1 fruit fly cellular context compared by ENCODE assay signal in the genomic region with DNA sequence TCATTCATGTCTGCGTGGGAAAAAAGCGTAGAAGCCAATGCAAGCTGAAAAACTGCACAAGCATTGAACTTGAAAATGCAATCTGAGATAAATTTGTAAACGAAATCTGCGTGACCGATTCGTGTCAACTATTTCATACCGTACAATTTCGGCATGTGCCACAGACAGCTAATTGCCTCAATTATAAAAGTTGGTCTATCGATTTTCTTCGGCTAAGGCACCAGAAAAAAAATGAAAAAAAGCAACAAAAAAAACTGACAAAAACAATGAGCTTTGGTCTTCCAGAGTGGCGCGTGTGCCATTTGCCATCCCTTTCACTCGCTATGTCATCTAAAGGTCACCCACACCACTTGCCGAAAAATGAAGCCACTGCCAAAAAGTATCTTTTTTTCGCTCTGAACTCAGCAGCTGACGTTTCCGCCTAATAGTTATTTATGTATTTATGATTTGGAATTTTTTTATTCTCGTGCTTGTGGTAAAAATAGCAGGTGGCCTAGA.
A peak's percentile ranks its signal among the peaks of the same experiment; 100 is the strongest.
TF ChIP-seq lines count a peak whose summit lies in the region.

No protein-coding gene starts in this region.

TF ChIP-seq in whole organism, embryonic, 481 proteins besides CTCF, POLR2A, EP300 and RAD21 (continued from another document):
- TF ChIP-seq HHEX (GFP tag; optimal IDR thresholded peaks at IDR 0.05; lab: Kevin White, UChicago) = no peak
- TF ChIP-seq CG32772 (GFP tag; IDR thresholded peaks at IDR 0.05; lab: Robert Waterston, UW) = 0 out of 2 replicates have a peak, but pooled peaks have one; percentile 5
- TF ChIP-seq CG14860 (GFP tag; IDR thresholded peaks at IDR 0.05; lab: Robert Waterston, UW; ENCODE audit: partially characterized antibody) = no peak
- TF ChIP-seq CG8478 (optimal IDR thresholded peaks at IDR 0.05; lab: Kevin White, UChicago) = no peak
- no peak for TF ChIP-seq CG30431 (GFP tag; optimal IDR thresholded peaks at IDR 0.05; lab: Kevin White, UChicago)
- no peak for TF ChIP-seq twi (tag; optimal IDR thresholded peaks at IDR 0.05; lab: Kevin White, UChicago)
- peak; percentile 93 for TF ChIP-seq ERR (GFP tag; optimal IDR thresholded peaks at IDR 0.05; lab: Kevin White, UChicago)
- TF ChIP-seq pho (GFP tag; optimal IDR thresholded peaks at IDR 0.05; lab: Kevin White, UChicago) = no peak
- TF ChIP-seq CG2889 (GFP tag; IDR thresholded peaks at IDR 0.05; lab: Robert Waterston, UW) = no peak
- no peak for TF ChIP-seq CG7556 (GFP tag; optimal IDR thresholded peaks at IDR 0.05; lab: Kevin White, UChicago)
- no peak for TF ChIP-seq gsb (GFP tag; IDR thresholded peaks at IDR 0.05; lab: Robert Waterston, UW)
- TF ChIP-seq trem (tag; optimal IDR thresholded peaks at IDR 0.05; lab: Kevin White, UChicago) = no peak
- TF ChIP-seq p53 (GFP tag; optimal IDR thresholded peaks at IDR 0.05; lab: Kevin White, UChicago) = no peak
- peak; percentile 52 for TF ChIP-seq abd-A (tag; optimal IDR thresholded peaks at IDR 0.05; lab: Kevin White, UChicago)
- no peak for TF ChIP-seq CG11695 (GFP tag; IDR thresholded peaks at IDR 0.05; lab: Robert Waterston, UW)
- no peak for TF ChIP-seq Lhr (GFP tag; optimal IDR thresholded peaks at IDR 0.05; lab: Kevin White, UChicago)
- TF ChIP-seq CG17385 (GFP tag; optimal IDR thresholded peaks at IDR 0.05; lab: Kevin White, UChicago) = no peak
TF ChIP-seq in whole organism, embryonic: peak in this region for 10.
